ENCODE assay signal across 1 fruit fly cellular context in genomic region chr2L:18003028-18003836, dm6.
TF ChIP-seq lines count a peak whose summit lies in the region.

No protein-coding gene starts in this region.

TF ChIP-seq in whole organism, prepupa, 60 proteins besides CTCF, POLR2A, EP300 and RAD21 (continued from another document):
- TF ChIP-seq Hr38 (GFP tag; optimal IDR thresholded peaks at IDR 0.05; lab: Kevin White, UChicago) (no peak), dac (GFP tag; optimal IDR thresholded peaks at IDR 0.05; lab: Kevin White, UChicago) (peak; percentile 61), cyc (GFP tag; optimal IDR thresholded peaks at IDR 0.05; lab: Kevin White, UChicago) (peak; percentile 58), Sox15 (GFP tag; optimal IDR thresholded peaks at IDR 0.05; lab: Kevin White, UChicago) (peak; percentile 4), Eip93F (GFP tag; optimal IDR thresholded peaks at IDR 0.05; lab: Kevin White, UChicago) (peak; percentile 46), Hr4 (GFP tag; optimal IDR thresholded peaks at IDR 0.05; lab: Kevin White, UChicago) (peak; percentile 77), CG15336 (GFP tag; IDR thresholded peaks at IDR 0.05; lab: Robert Waterston, UW) (peak; percentile 95), Sox14 (GFP tag; optimal IDR thresholded peaks at IDR 0.05; lab: Kevin White, UChicago) (peak; percentile 67), fd85E (GFP tag; optimal IDR thresholded peaks at IDR 0.05; lab: Kevin White, UChicago) (no peak), eg (GFP tag; IDR thresholded peaks at IDR 0.05; lab: Robert Waterston, UW) (peak; percentile 94), CG4318 (GFP tag; optimal IDR thresholded peaks at IDR 0.05; lab: Kevin White, UChicago) (peak; percentile 71), Eip78C (GFP tag; lab: Kevin White, UChicago) (peak; percentile 87), CG8119 (GFP tag; IDR thresholded peaks at IDR 0.05; lab: Robert Waterston, UW) (peak; percentile 93), CG9139 (GFP tag; optimal IDR thresholded peaks at IDR 0.05; lab: Kevin White, UChicago) (peak; percentile 25), CG16779 (tag; optimal IDR thresholded peaks at IDR 0.05; lab: Kevin White, UChicago) (no peak), lz (GFP tag; optimal IDR thresholded peaks at IDR 0.05; lab: Kevin White, UChicago) (peak; percentile 63), Sox102F (GFP tag; optimal IDR thresholded peaks at IDR 0.05; lab: Kevin White, UChicago) (peak; percentile 60), CG31627 (GFP tag; optimal IDR thresholded peaks at IDR 0.05; lab: Kevin White, UChicago) (peak; percentile 41), CG1621 (tag; optimal IDR thresholded peaks at IDR 0.05; lab: Kevin White, UChicago) (peak; percentile 28), fkh (GFP tag; optimal IDR thresholded peaks at IDR 0.05; lab: Kevin White, UChicago) (no peak), acj6 (GFP tag; optimal IDR thresholded peaks at IDR 0.05; lab: Kevin White, UChicago) (peak; percentile 63), CG8319 (GFP tag; optimal IDR thresholded peaks at IDR 0.05; lab: Kevin White, UChicago) (peak; percentile 8), vri (GFP tag; optimal IDR thresholded peaks at IDR 0.05; lab: Kevin White, UChicago) (peak; percentile 40), CG3032 (tag; optimal IDR thresholded peaks at IDR 0.05; lab: Kevin White, UChicago) (peak; percentile 71), CG11294 (GFP tag; IDR thresholded peaks at IDR 0.05; lab: Robert Waterston, UW) (peak; percentile 78), Blimp-1 (GFP tag; optimal IDR thresholded peaks at IDR 0.05; lab: Kevin White, UChicago) (peak; percentile 25), ss (GFP tag; optimal IDR thresholded peaks at IDR 0.05; lab: Kevin White, UChicago) (peak; percentile 45 to 87), achi (GFP tag; optimal IDR thresholded peaks at IDR 0.05; lab: Kevin White, UChicago) (peak; percentile 68), Ets21C (GFP tag; optimal IDR thresholded peaks at IDR 0.05; lab: Kevin White, UChicago) (peak; percentile 24), CG6792 (GFP tag; optimal IDR thresholded peaks at IDR 0.05; lab: Kevin White, UChicago) (peak; percentile 53), salr (GFP tag; optimal IDR thresholded peaks at IDR 0.05; lab: Kevin White, UChicago) (peak in 1 of 2 experiments; percentile 76), esn (GFP tag; optimal IDR thresholded peaks at IDR 0.05; lab: Kevin White, UChicago) (peak; percentile 73)
